Worm (Caenorhabditis elegans) whole organism, L3 larva: ENCODE data around the gene C45G9.10.

Source experiments
- ama-1 ChIP-seq: fragments of 150-350 bp; optimal IDR thresholded peaks from 2 replicates; lab custom pipeline; 2018
- ceh-16 ChIP-seq: sonication (generic microtip); optimal IDR thresholded peaks from 2 replicates; lab custom pipeline; 2017; ENCODE audit warnings: missing biosample characterization, missing genetic modification characterization
- ceh-9 ChIP-seq: sonication (generic microtip); optimal IDR thresholded peaks from 2 replicates; lab custom pipeline; 2018; ENCODE audit warnings: missing biosample characterization, missing genetic modification characterization
- daf-12 ChIP-seq: fragments of 150-350 bp; optimal IDR thresholded peaks from 2 replicates; lab custom pipeline; 2014; ENCODE audit warnings: missing biosample characterization, missing genetic modification reagents, missing genetic modification characterization
- lin-39 ChIP-seq: fragments of 150-350 bp; optimal IDR thresholded peaks from 2 replicates; lab custom pipeline; 2018; ENCODE audit warnings: missing biosample characterization, missing genetic modification reagents, missing genetic modification characterization
- nhr-11 ChIP-seq: fragments of 150-350 bp; optimal IDR thresholded peaks from 2 replicates; lab custom pipeline; 2014; ENCODE audit warnings: missing biosample characterization, missing genetic modification characterization
- nhr-76 ChIP-seq: fragments of 150-350 bp; sonication (generic microtip); optimal IDR thresholded peaks from 5 replicates; lab custom pipeline; 2014; ENCODE audit warnings: missing biosample characterization, missing genetic modification characterization
- pqm-1 ChIP-seq: fragments of 150-350 bp; optimal IDR thresholded peaks from 2 replicates; lab custom pipeline; 2017; ENCODE audit warnings: missing biosample characterization, missing genetic modification characterization, inconsistent platforms
- sea-2 ChIP-seq: fragments of 150-350 bp; sonication (generic microtip); optimal IDR thresholded peaks from 4 replicates; lab custom pipeline; 2014; ENCODE audit warnings: missing biosample characterization, missing genetic modification reagents, missing genetic modification characterization
- ztf-11 ChIP-seq: fragments of 150-350 bp; optimal IDR thresholded peaks from 2 replicates; lab custom pipeline; 2014; ENCODE audit warnings: missing biosample characterization, missing genetic modification characterization

DNA sequence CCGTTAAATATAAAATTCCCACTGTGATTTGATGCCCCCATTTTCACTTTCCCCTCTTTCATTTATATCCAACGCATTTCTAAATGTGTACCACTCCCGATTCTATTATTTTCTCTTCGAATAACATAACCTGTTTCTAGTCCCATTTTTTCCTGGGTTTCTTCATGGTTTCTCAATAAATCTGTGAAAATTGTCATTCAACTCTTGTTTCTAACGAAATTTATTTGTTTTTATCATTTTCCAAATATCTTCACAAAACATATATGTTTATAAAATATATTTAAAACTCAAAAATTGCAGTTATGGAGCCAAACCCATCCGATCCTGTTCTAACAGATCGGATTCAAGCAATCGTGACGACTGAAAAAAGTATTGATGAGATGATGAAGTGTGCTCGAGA, 40.8 kb downstream of the C45G9.10 start, which contains the start of gene mdt-11:
- TF ChIP-seq nhr-76 (tag; lab: Kevin White, UChicago) (no peak), pqm-1 (tag; lab: Kevin White, UChicago) (no peak), ceh-9 (tag; lab: Kevin White, UChicago) (no peak), ztf-11 (no peak), ceh-16 (tag; lab: Kevin White, UChicago) (no peak), daf-12 (tag; lab: Kevin White, UChicago) (no peak), lin-39 (tag; lab: Kevin White, UChicago) (no peak), nhr-11 (no peak), ama-1 (lab: Kevin White, UChicago) (no peak), sea-2 (no peak)
